Fruit fly (Drosophila melanogaster): ENCODE measurements around the gene CG7488.

CG7488 gene

dm6 chr3R:13012990-13013389, 17.6 kb downstream of the CG7488 start (continued):
- TF ChIP-seq CG5180 (GFP tag; optimal IDR thresholded peaks at IDR 0.05) = peak; percentile 18
- TF ChIP-seq Hr39 (optimal IDR thresholded peaks at IDR 0.05) = no peak
- no peak for TF ChIP-seq D19A (tag; optimal IDR thresholded peaks at IDR 0.05)
- no peak for TF ChIP-seq hkb (optimal IDR thresholded peaks at IDR 0.05)
- TF ChIP-seq hkb (GFP tag; IDR thresholded peaks at IDR 0.05) = 0 out of 2 replicates have a peak, but pooled peaks have one; percentile 9
- TF ChIP-seq CG8924 (tag; optimal IDR thresholded peaks at IDR 0.05) = no peak
- 0 out of 3 replicates have a peak, but pooled peaks have one; percentile 24 for TF ChIP-seq Opbp (GFP tag; IDR thresholded peaks at IDR 0.05; ENCODE audit: partially characterized antibody)
- TF ChIP-seq CG17385 (GFP tag; optimal IDR thresholded peaks at IDR 0.05) = peak; percentile 3
- TF ChIP-seq CG32767 (GFP tag; IDR thresholded peaks at IDR 0.05) = peak; percentile 58; the same call in 1 of the 2 replicates
- TF ChIP-seq H15 (GFP tag; IDR thresholded peaks at IDR 0.05) = 0 out of 3 replicates have a peak, but pooled peaks have one; percentile 24
- TF ChIP-seq CG9797 (GFP tag; optimal IDR thresholded peaks at IDR 0.05) = no peak
- peak; percentile 43 for TF ChIP-seq sd (tag; optimal IDR thresholded peaks at IDR 0.05)
- TF ChIP-seq nerfin-1 (tag; optimal IDR thresholded peaks at IDR 0.05) = peak; percentile 58
- no peak for TF ChIP-seq otp (GFP tag; IDR thresholded peaks at IDR 0.05)
- peak; percentile 67 for TF ChIP-seq chm (GFP tag; IDR thresholded peaks at IDR 0.05)
- peak; percentile 46 for TF ChIP-seq sens (GFP tag)
- TF ChIP-seq Dbx (GFP tag; IDR thresholded peaks at IDR 0.05) = 0 out of 3 replicates have a peak, but pooled peaks have one; percentile 39
- TF ChIP-seq CG9437 (GFP tag; optimal IDR thresholded peaks at IDR 0.05) = no peak
- 0 out of 2 replicates have a peak, but pooled peaks have one; percentile 24 for TF ChIP-seq wdn (GFP tag; IDR thresholded peaks at IDR 0.05)
- TF ChIP-seq CG2116 (GFP tag; optimal IDR thresholded peaks at IDR 0.05) = peak; percentile 72
- no peak for TF ChIP-seq dati (GFP tag; IDR thresholded peaks at IDR 0.05)
- TF ChIP-seq CG4360 (GFP tag; IDR thresholded peaks at IDR 0.05) = peak; percentile 57; the same call in 1 of the 2 replicates
- TF ChIP-seq CG8290 (GFP tag; optimal IDR thresholded peaks at IDR 0.05) = no peak
- TF ChIP-seq CG8290 (tag; optimal IDR thresholded peaks at IDR 0.05) = peak in 1 of 2 experiments; percentile 3
- no peak for TF ChIP-seq CG5953 (GFP tag; IDR thresholded peaks at IDR 0.05)

- no peak for TF ChIP-seq CG32532 (GFP tag; IDR thresholded peaks at IDR 0.05)
- TF ChIP-seq CG2889 (GFP tag; IDR thresholded peaks at IDR 0.05) = no peak
- TF ChIP-seq stwl (tag; optimal IDR thresholded peaks at IDR 0.05) = no peak
- TF ChIP-seq gem (tag; optimal IDR thresholded peaks at IDR 0.05) = peak; percentile 29
- TF ChIP-seq gfzf (GFP tag; optimal IDR thresholded peaks at IDR 0.05) = no peak
- TF ChIP-seq pnt (GFP tag; optimal IDR thresholded peaks at IDR 0.05) = no peak
- no peak for TF ChIP-seq CG12071 (GFP tag; optimal IDR thresholded peaks at IDR 0.05)
- TF ChIP-seq CG15011 (GFP tag; optimal IDR thresholded peaks at IDR 0.05) = no peak
- peak; percentile 19 for TF ChIP-seq grau (tag; optimal IDR thresholded peaks at IDR 0.05)
- TF ChIP-seq slbo (GFP tag; IDR thresholded peaks at IDR 0.05) = peak; percentile 26; the same call in 1 of the 2 replicates
- peak; percentile 16; the same call in 1 of the 3 replicates for TF ChIP-seq CG14050 (GFP tag; IDR thresholded peaks at IDR 0.05)
- no peak for TF ChIP-seq HLHmδ (GFP tag; optimal IDR thresholded peaks at IDR 0.05)
- TF ChIP-seq Nf-YC (tag; optimal IDR thresholded peaks at IDR 0.05) = no peak
- peak; percentile 5 for TF ChIP-seq lab (GFP tag; optimal IDR thresholded peaks at IDR 0.05)
- TF ChIP-seq MBD-R2 (GFP tag; IDR thresholded peaks at IDR 0.05) = no peak
- no peak for TF ChIP-seq Kr (GFP tag; optimal IDR thresholded peaks at IDR 0.05)
- TF ChIP-seq twi (tag; optimal IDR thresholded peaks at IDR 0.05) = peak; percentile 37
- TF ChIP-seq sens (GFP tag) = peak; percentile 40
- no peak for TF ChIP-seq vvl (GFP tag; IDR thresholded peaks at IDR 0.05)
- no peak for TF ChIP-seq unpg (GFP tag; optimal IDR thresholded peaks at IDR 0.05)
- TF ChIP-seq CG31224 (GFP tag; IDR thresholded peaks at IDR 0.05) = no peak
- TF ChIP-seq eve (GFP tag; optimal IDR thresholded peaks at IDR 0.05) = no peak
- no peak for TF ChIP-seq CG18011 (GFP tag; optimal IDR thresholded peaks at IDR 0.05)
- TF ChIP-seq C15 (GFP tag; IDR thresholded peaks at IDR 0.05) = no peak
- no peak for TF ChIP-seq CG6683 (GFP tag; optimal IDR thresholded peaks at IDR 0.05)
- no peak for TF ChIP-seq Myb (GFP tag; optimal IDR thresholded peaks at IDR 0.05)
- TF ChIP-seq Med (GFP tag) = peak; percentile 55
Observed at dm6 chr3R:13014168-13014881, 18.9 kb downstream of the CG7488 start.

Data from whole organism, embryonic.